Worm (Caenorhabditis elegans) whole organism, L2 larva: ENCODE data around the gene col-127.

Experiments used
- F13H6.1 ChIP-seq: sonication (generic microtip); optimal IDR thresholded peaks from 2 replicates; lab custom pipeline; 2016; ENCODE audit warnings: missing genetic modification characterization, missing compliant biosample characterization
- R02D3.7 ChIP-seq: fragments of 150-350 bp; optimal IDR thresholded peaks from 2 replicates; lab custom pipeline; 2014; ENCODE audit warnings: missing biosample characterization, missing genetic modification characterization
- Y55F3AM.14 ChIP-seq: fragments of 200-800 bp; sonication (Bioruptor generic); optimal IDR thresholded peaks from 2 replicates; lab custom pipeline; 2018; ENCODE audit warnings: mild to moderate bottlenecking, missing genetic modification characterization, missing compliant biosample characterization
- alr-1 ChIP-seq: fragments of 150-350 bp; optimal IDR thresholded peaks from 2 replicates; lab custom pipeline; 2014; ENCODE audit warnings: missing biosample characterization, missing genetic modification characterization
- blmp-1 ChIP-seq: sonication (generic microtip); optimal IDR thresholded peaks from 2 replicates; lab custom pipeline; 2017; ENCODE audit warnings: missing genetic modification characterization, mild to moderate bottlenecking, missing compliant biosample characterization, antibody characterized with exemption, moderate library complexity; ENCODE audit not compliant: insufficient read depth
- crh-2 ChIP-seq: sonication (generic microtip); optimal IDR thresholded peaks from 2 replicates; lab custom pipeline; 2017; ENCODE audit warnings: missing biosample characterization, missing genetic modification characterization
- egl-27 ChIP-seq: sonication (generic microtip); optimal IDR thresholded peaks from 3 replicates; lab custom pipeline; 2017; ENCODE audit warnings: missing biosample characterization, missing genetic modification reagents, missing genetic modification characterization
- elt-1 ChIP-seq: fragments of 150-350 bp; optimal IDR thresholded peaks from 2 replicates; lab custom pipeline; 2014; ENCODE audit warnings: missing biosample characterization, missing genetic modification characterization
- elt-3 ChIP-seq: sonication (generic microtip); optimal IDR thresholded peaks from 2 replicates; lab custom pipeline; 2017; ENCODE audit warnings: missing biosample characterization, missing genetic modification characterization
- gmeb-1 ChIP-seq: fragments of 150-350 bp; optimal IDR thresholded peaks from 2 replicates; lab custom pipeline; 2014; ENCODE audit warnings: missing biosample characterization, missing genetic modification characterization
- lin-39 ChIP-seq: fragments of 150-350 bp; optimal IDR thresholded peaks from 2 replicates; lab custom pipeline; 2014; ENCODE audit warnings: missing biosample characterization, missing genetic modification reagents, missing genetic modification characterization
- lsy-2 ChIP-seq, 2 experiments: fragments of 150-350 bp in 1 of 2; sonication (generic microtip) in 1 of 2; optimal IDR thresholded peaks; 2 replicates each; lab custom pipeline; 2014 to 2017; ENCODE audit warnings: missing biosample characterization in 2 of 2, missing genetic modification characterization in 2 of 2
- mbf-1 ChIP-seq: sonication (generic microtip); optimal IDR thresholded peaks from 2 replicates; lab custom pipeline; 2017; ENCODE audit warnings: missing biosample characterization, missing genetic modification characterization
- mdl-1 ChIP-seq, 2 experiments: fragments of 150-350 bp in 1 of 2; sonication (generic microtip) in 1 of 2; optimal IDR thresholded peaks; 2 replicates each; lab custom pipeline; 2017; ENCODE audit warnings: missing biosample characterization in 2 of 2, missing genetic modification characterization in 2 of 2
- nhr-10 ChIP-seq: sonication (generic microtip); optimal IDR thresholded peaks from 2 replicates; lab custom pipeline; 2017; ENCODE audit warnings: missing biosample characterization, missing genetic modification characterization
- nhr-11 ChIP-seq: fragments of 150-350 bp; optimal IDR thresholded peaks from 2 replicates; lab custom pipeline; 2014; ENCODE audit warnings: missing biosample characterization, missing genetic modification characterization
- nhr-12 ChIP-seq: fragments of 150-350 bp; optimal IDR thresholded peaks from 2 replicates; lab custom pipeline; 2014; ENCODE audit warnings: missing biosample characterization, missing genetic modification characterization
- nhr-129 ChIP-seq: fragments of 150-350 bp; optimal IDR thresholded peaks from 2 replicates; lab custom pipeline; 2014; ENCODE audit warnings: missing biosample characterization, missing genetic modification characterization
- nhr-21 ChIP-seq: fragments of 150-350 bp; optimal IDR thresholded peaks from 2 replicates; lab custom pipeline; 2014; ENCODE audit warnings: missing biosample characterization, missing genetic modification characterization
- nhr-237 ChIP-seq: fragments of 150-350 bp; optimal IDR thresholded peaks from 2 replicates; lab custom pipeline; 2014; ENCODE audit warnings: missing biosample characterization, missing genetic modification characterization
- nhr-25 ChIP-seq: fragments of 150-350 bp; sonication (generic microtip); optimal IDR thresholded peaks from 3 replicates; lab custom pipeline; 2014; ENCODE audit warnings: missing biosample characterization, missing genetic modification characterization
- nhr-6 ChIP-seq: fragments of 150-350 bp; optimal IDR thresholded peaks from 2 replicates; lab custom pipeline; 2014; ENCODE audit warnings: missing biosample characterization, missing genetic modification characterization
- peb-1 ChIP-seq: fragments of 150-350 bp; optimal IDR thresholded peaks from 2 replicates; lab custom pipeline; 2014; ENCODE audit warnings: missing biosample characterization, missing genetic modification characterization
- sem-4 ChIP-seq: fragments of 150-350 bp; optimal IDR thresholded peaks from 2 replicates; lab custom pipeline; 2014; ENCODE audit warnings: missing biosample characterization, missing genetic modification reagents, missing genetic modification characterization
- snpc-4 ChIP-seq: fragments of 150-350 bp; optimal IDR thresholded peaks from 2 replicates; lab custom pipeline; 2014; ENCODE audit warnings: missing biosample characterization, missing genetic modification characterization
- unc-55 ChIP-seq: fragments of 150-350 bp; sonication (generic microtip); optimal IDR thresholded peaks from 3 replicates; lab custom pipeline; 2014; ENCODE audit warnings: missing biosample characterization, missing genetic modification reagents, missing genetic modification characterization
- ztf-1 ChIP-seq: fragments of 200-800 bp; sonication (Bioruptor generic); conservative IDR thresholded peaks from 2 replicates; pipeline ENCODE4 v1.3.6; 2022; ENCODE audit warnings: missing genetic modification characterization, missing compliant biosample characterization

col-127 gene

ce11 chrIV:11229013-11229412 is 37.0 kb downstream of the col-127 start:
- TF ChIP-seq ztf-1 (GFP tag; lab: Robert Waterston, UW) (no peak), peb-1 (tag; lab: Kevin White, UChicago) (no peak), mbf-1 (tag; lab: Kevin White, UChicago) (no peak), lin-39 (no peak), nhr-237 (tag; lab: Kevin White, UChicago) (no peak), nhr-11 (tag; lab: Kevin White, UChicago) (no peak), nhr-129 (tag; lab: Kevin White, UChicago) (no peak), nhr-6 (tag; lab: Kevin White, UChicago) (no peak), elt-1 (tag; lab: Kevin White, UChicago) (no peak), lsy-2 (tag; optimal IDR thresholded peaks at IDR 0.05; lab: Kevin White, UChicago) (no peak), egl-27 (no peak), nhr-12 (tag; lab: Kevin White, UChicago) (no peak), F13H6.1 (no peak), R02D3.7 (tag; lab: Kevin White, UChicago) (no peak)

ce11 chrIV:11226545-11226944 is 39.4 kb downstream of the col-127 start:
- TF ChIP-seq Y55F3AM.14 (GFP tag; lab: Kevin White, UChicago) (no peak), nhr-25 (tag; lab: Kevin White, UChicago) (peak; percentile 53)

ce11 chrIV:11225206-11225605 is 40.8 kb downstream of the col-127 start, which contains the start of gene col-125:
Gene col-125, plus strand, starts transcription at chrIV:11225506.
- TF ChIP-seq blmp-1 (tag; lab: Kevin White, UChicago) (peak; percentile 22), sem-4 (no peak)

ce11 chrIV:11223878-11224277 is 42.1 kb downstream of the col-127 start, which contains the start of gene C29F4.3:
Gene C29F4.3, minus strand, starts transcription at chrIV:11223978.
- TF ChIP-seq crh-2 (tag; lab: Kevin White, UChicago) (no peak), snpc-4 (no peak), elt-3 (tag; lab: Kevin White, UChicago) (no peak), nhr-10 (tag; lab: Kevin White, UChicago) (no peak), nhr-12 (tag; lab: Kevin White, UChicago) (no peak), nhr-237 (tag; lab: Kevin White, UChicago) (no peak), mdl-1 (tag; optimal IDR thresholded peaks at IDR 0.05; lab: Kevin White, UChicago) (no peak), unc-55 (GFP tag; lab: Kevin White, UChicago) (no peak), Y55F3AM.14 (GFP tag; lab: Kevin White, UChicago) (no peak)

- no peak for TF ChIP-seq nhr-21 (tag; lab: Kevin White, UChicago)
- TF ChIP-seq alr-1 (tag; lab: Kevin White, UChicago): no peak
- TF ChIP-seq gmeb-1 (tag; lab: Kevin White, UChicago): no peak
Measured at ce11 chrIV:11218037-11218436, 48.0 kb downstream of the col-127 start, which contains the start of gene zip-6. Gene zip-6, minus strand, starts transcription at chrIV:11218137.
